Worm (Caenorhabditis elegans) whole organism, L1 larva: ENCODE measurements around the gene C13F10.8.
A peak's percentile ranks its signal among the peaks of the same experiment; 100 is the strongest.

Source experiments
- C04F5.9 ChIP-seq: sonication (generic microtip); optimal IDR thresholded peaks from 2 replicates; lab custom pipeline; 2016; ENCODE audit warnings: missing genetic modification characterization, missing compliant biosample characterization
- C16A3.4 ChIP-seq: fragments of 150-350 bp; optimal IDR thresholded peaks from 2 replicates; lab custom pipeline; 2014; ENCODE audit warnings: missing biosample characterization, missing genetic modification characterization
- F16B12.6 ChIP-seq: fragments of 150-350 bp; optimal IDR thresholded peaks from 2 replicates; lab custom pipeline; 2014; ENCODE audit warnings: missing biosample characterization, missing genetic modification characterization
- aly-2 ChIP-seq: fragments of 150-350 bp; optimal IDR thresholded peaks from 2 replicates; lab custom pipeline; 2014; ENCODE audit warnings: missing biosample characterization, missing genetic modification characterization
- ama-1 ChIP-seq: fragments of 150-350 bp; optimal IDR thresholded peaks from 2 replicates; lab custom pipeline; 2014
- ceh-90 ChIP-seq: sonication (generic microtip); optimal IDR thresholded peaks from 2 replicates; lab custom pipeline; 2016; ENCODE audit warnings: missing genetic modification characterization, missing compliant biosample characterization
- dpl-1 ChIP-seq, 3 experiments: fragments of 150-350 bp in 2 of 3; sonication (generic microtip) in 1 of 3; optimal IDR thresholded peaks; 2 replicates each; lab custom pipeline; 2014 to 2017; ENCODE audit warnings: missing biosample characterization in 3 of 3, missing genetic modification characterization in 3 of 3, missing genetic modification reagents in 3 of 3
- efl-1 ChIP-seq, 4 experiments: fragments of 150-350 bp; optimal IDR thresholded peaks in 3 of 4; peaks in 1 of 4; 1 replicate in 1 of 4; 2 replicates in 3 of 4; lab custom pipeline; 2014; ENCODE audit warnings: missing biosample characterization in 2 of 4, missing genetic modification characterization in 2 of 4, missing genetic modification reagents in 2 of 4
- efl-3 ChIP-seq: fragments of 200-800 bp; sonication (Bioruptor generic); optimal IDR thresholded peaks from 2 replicates; lab custom pipeline; 2018; ENCODE audit warnings: mild to moderate bottlenecking, missing genetic modification characterization, missing compliant biosample characterization
- egl-27 ChIP-seq, 2 experiments: fragments of 150-350 bp in 1 of 2; sonication (generic microtip); optimal IDR thresholded peaks; 3 replicates each; lab custom pipeline; 2017 to 2018; ENCODE audit warnings: missing biosample characterization in 2 of 2, missing genetic modification characterization in 2 of 2, missing genetic modification reagents in 2 of 2
- elt-2 ChIP-seq: sonication (generic microtip); optimal IDR thresholded peaks from 2 replicates; lab custom pipeline; 2016; ENCODE audit warnings: missing genetic modification characterization, mild to moderate bottlenecking, inconsistent platforms, missing compliant biosample characterization, missing genetic modification reagents
- ets-5 ChIP-seq: fragments of 200-800 bp; sonication (Bioruptor generic); IDR thresholded peaks from 2 replicates; pipeline ENCODE4 v1.3.6; 2022; ENCODE audit warnings: missing genetic modification characterization, missing compliant biosample characterization
- fkh-10 ChIP-seq: sonication (generic microtip); optimal IDR thresholded peaks from 2 replicates; lab custom pipeline; 2017; ENCODE audit warnings: missing biosample characterization, missing genetic modification reagents, missing genetic modification characterization
- fkh-4 ChIP-seq: sonication (generic microtip); optimal IDR thresholded peaks from 2 replicates; lab custom pipeline; 2016; ENCODE audit warnings: missing compliant biosample characterization, missing genetic modification characterization, borderline replicate concordance
- hlh-17 ChIP-seq: fragments of 200-800 bp; sonication (Bioruptor generic); optimal IDR thresholded peaks from 2 replicates; lab custom pipeline; 2018; ENCODE audit warnings: missing genetic modification characterization, mild to moderate bottlenecking, missing compliant biosample characterization, moderate library complexity, borderline replicate concordance
- hlh-4 ChIP-seq: sonication (generic microtip); optimal IDR thresholded peaks from 2 replicates; lab custom pipeline; 2016; ENCODE audit warnings: mild to moderate bottlenecking, missing genetic modification characterization, missing compliant biosample characterization
- hpl-2 ChIP-seq: fragments of 150-350 bp; optimal IDR thresholded peaks from 2 replicates; lab custom pipeline; 2014; ENCODE audit warnings: missing biosample characterization, missing genetic modification reagents, missing genetic modification characterization
- jun-1 ChIP-seq: fragments of 150-350 bp; optimal IDR thresholded peaks from 2 replicates; lab custom pipeline; 2014; ENCODE audit warnings: missing biosample characterization, missing genetic modification reagents, missing genetic modification characterization
- lin-35 ChIP-seq, 2 experiments: fragments of 150-350 bp; optimal IDR thresholded peaks; 2 replicates each; lab custom pipeline; 2014; ENCODE audit warnings: missing biosample characterization in 2 of 2, missing genetic modification characterization in 2 of 2, missing genetic modification reagents in 2 of 2
- lin-39 ChIP-seq: fragments of 150-350 bp; optimal IDR thresholded peaks from 2 replicates; lab custom pipeline; 2014; ENCODE audit warnings: missing biosample characterization, missing genetic modification reagents, missing genetic modification characterization
- lsy-2 ChIP-seq, 2 experiments: fragments of 150-350 bp; optimal IDR thresholded peaks; 2 replicates each; lab custom pipeline; 2014; ENCODE audit warnings: missing biosample characterization in 2 of 2, missing genetic modification characterization in 2 of 2
- mdl-1 ChIP-seq, 2 experiments: fragments of 150-350 bp; optimal IDR thresholded peaks; 2 replicates each; lab custom pipeline; 2014 to 2017; ENCODE audit warnings: missing biosample characterization in 2 of 2, missing genetic modification characterization in 2 of 2, inconsistent platforms in 1 of 2
- nhr-12 ChIP-seq: sonication (generic microtip); optimal IDR thresholded peaks from 2 replicates; lab custom pipeline; 2017; ENCODE audit warnings: missing biosample characterization, missing genetic modification characterization
- nhr-28 ChIP-seq: fragments of 150-350 bp; optimal IDR thresholded peaks from 2 replicates; lab custom pipeline; 2014; ENCODE audit warnings: missing biosample characterization, missing genetic modification characterization
- nhr-76 ChIP-seq: sonication (generic microtip); optimal IDR thresholded peaks from 2 replicates; lab custom pipeline; 2017; ENCODE audit warnings: missing biosample characterization, missing genetic modification characterization
- nhr-77 ChIP-seq: fragments of 150-350 bp; optimal IDR thresholded peaks from 2 replicates; lab custom pipeline; 2014; ENCODE audit warnings: missing biosample characterization, missing genetic modification characterization
- snu-23 ChIP-seq: sonication (generic microtip); optimal IDR thresholded peaks from 2 replicates; lab custom pipeline; 2016; ENCODE audit warnings: missing genetic modification characterization, missing compliant biosample characterization
- sup-37 ChIP-seq: fragments of 200-800 bp; sonication (Bioruptor generic); optimal IDR thresholded peaks from 2 replicates; lab custom pipeline; 2018; ENCODE audit warnings: mild to moderate bottlenecking, missing genetic modification characterization, missing compliant biosample characterization
- swsn-7 ChIP-seq: sonication (generic microtip); optimal IDR thresholded peaks from 2 replicates; lab custom pipeline; 2016; ENCODE audit warnings: missing genetic modification characterization, missing compliant biosample characterization
- tbx-2 ChIP-seq: sonication (generic microtip); optimal IDR thresholded peaks from 2 replicates; lab custom pipeline; 2016; ENCODE audit warnings: missing genetic modification characterization, missing compliant biosample characterization
- unc-130 ChIP-seq: fragments of 150-350 bp; optimal IDR thresholded peaks from 2 replicates; lab custom pipeline; 2017; ENCODE audit warnings: missing biosample characterization, missing genetic modification characterization, inconsistent platforms
- xbp-1 ChIP-seq: sonication (generic microtip); optimal IDR thresholded peaks from 2 replicates; lab custom pipeline; 2016; ENCODE audit warnings: missing genetic modification characterization, missing compliant biosample characterization
- ztf-4 ChIP-seq: fragments of 150-350 bp; optimal IDR thresholded peaks from 2 replicates; lab custom pipeline; 2014; ENCODE audit warnings: missing biosample characterization, missing genetic modification characterization

C13F10.8 gene

ce11 chrV:7194818-7195217, 26.0 kb downstream of the C13F10.8 start:
- no peak for TF ChIP-seq mdl-1 (tag; optimal IDR thresholded peaks at IDR 0.05; lab: Kevin White, UChicago)

ce11 chrV:7193562-7193961, 27.3 kb downstream of the C13F10.8 start, which contains the start of gene F09G2.8:
Gene F09G2.8 (minus strand): TSS chrV:7193662.
- TF ChIP-seq sup-37 (GFP tag; lab: Kevin White, UChicago) = no peak
- no peak for TF ChIP-seq hpl-2 (GFP tag; lab: Kevin White, UChicago)
- no peak for TF ChIP-seq aly-2 (tag; lab: Kevin White, UChicago)
- TF ChIP-seq fkh-10 = no peak
- TF ChIP-seq C04F5.9 (tag; lab: Kevin White, UChicago) = no peak

ce11 chrV:7187295-7187694, 33.5 kb downstream of the C13F10.8 start:
- TF ChIP-seq unc-130 (tag; lab: Kevin White, UChicago) (no peak), jun-1 (tag; lab: Kevin White, UChicago) (no peak), nhr-28 (tag; lab: Kevin White, UChicago) (no peak), swsn-7 (tag; lab: Kevin White, UChicago) (no peak)

- TF ChIP-seq lin-35 (GFP tag; optimal IDR thresholded peaks at IDR 0.05; lab: Kevin White, UChicago) (no peak), elt-2 (tag; lab: Kevin White, UChicago) (peak; percentile 88), jun-1 (tag; lab: Kevin White, UChicago) (peak; percentile 43)
Observed at ce11 chrV:7186599-7186998, 34.2 kb downstream of the C13F10.8 start.

ce11 chrV:7184549-7184948, 36.3 kb downstream of the C13F10.8 start, which contains the start of gene pitr-5:
Gene pitr-5 (plus strand): TSS chrV:7184849.
- no peak for TF ChIP-seq snu-23 (GFP tag; lab: Kevin White, UChicago)
- TF ChIP-seq nhr-76 = no peak
- no peak for TF ChIP-seq fkh-4
- TF ChIP-seq lin-39 (tag; lab: Kevin White, UChicago) = no peak
- no peak for TF ChIP-seq efl-3
- TF ChIP-seq ets-5 (GFP tag; lab: Robert Waterston, UW) = no peak
- TF ChIP-seq nhr-77 = no peak
- TF ChIP-seq ceh-90 = no peak
- TF ChIP-seq egl-27 (tag; optimal IDR thresholded peaks at IDR 0.05; lab: Kevin White, UChicago) = no peak
- TF ChIP-seq nhr-12 (tag; lab: Kevin White, UChicago) = no peak
- no peak for TF ChIP-seq xbp-1 (tag; lab: Kevin White, UChicago)
- no peak for TF ChIP-seq hlh-17 (GFP tag; lab: Kevin White, UChicago)
- TF ChIP-seq C16A3.4 (tag; lab: Kevin White, UChicago) = no peak
- no peak for TF ChIP-seq hlh-4
- no peak for TF ChIP-seq ztf-4 (tag; lab: Kevin White, UChicago)
- TF ChIP-seq jun-1 (tag; lab: Kevin White, UChicago) = no peak
- TF ChIP-seq F16B12.6 = no peak

ce11 chrV:7178843-7179242, 42.0 kb downstream of the C13F10.8 start, which contains the start of gene cpsf-2:
Gene cpsf-2 (plus strand): TSS chrV:7179172.
- TF ChIP-seq dpl-1 (GFP tag; optimal IDR thresholded peaks at IDR 0.05; lab: Kevin White, UChicago) (peak in 2 of 3 experiments; percentile 28 to 55), lsy-2 (tag; optimal IDR thresholded peaks at IDR 0.05; lab: Kevin White, UChicago) (peak; percentile 14 to 63), ama-1 (lab: Kevin White, UChicago) (no peak), F16B12.6 (peak; percentile 80), tbx-2 (tag; lab: Kevin White, UChicago) (peak; percentile 5), ztf-4 (tag; lab: Kevin White, UChicago) (no peak), snu-23 (GFP tag; lab: Kevin White, UChicago) (peak; percentile 2), efl-1 (optimal IDR thresholded peaks at IDR 0.05; lab: Kevin White, UChicago) (peak; percentile 32 to 37), efl-1 (GFP tag; optimal IDR thresholded peaks at IDR 0.05 in 1 of 2; lab: Kevin White, UChicago) (peak; percentile 7 to 50), lin-35 (GFP tag; optimal IDR thresholded peaks at IDR 0.05; lab: Kevin White, UChicago) (peak in 1 of 2 experiments; percentile 36), swsn-7 (tag; lab: Kevin White, UChicago) (no peak)
